Worm (Caenorhabditis elegans): Measurements from ENCODE around the gene K06H6.4.

Gene K06H6.4

DNA sequence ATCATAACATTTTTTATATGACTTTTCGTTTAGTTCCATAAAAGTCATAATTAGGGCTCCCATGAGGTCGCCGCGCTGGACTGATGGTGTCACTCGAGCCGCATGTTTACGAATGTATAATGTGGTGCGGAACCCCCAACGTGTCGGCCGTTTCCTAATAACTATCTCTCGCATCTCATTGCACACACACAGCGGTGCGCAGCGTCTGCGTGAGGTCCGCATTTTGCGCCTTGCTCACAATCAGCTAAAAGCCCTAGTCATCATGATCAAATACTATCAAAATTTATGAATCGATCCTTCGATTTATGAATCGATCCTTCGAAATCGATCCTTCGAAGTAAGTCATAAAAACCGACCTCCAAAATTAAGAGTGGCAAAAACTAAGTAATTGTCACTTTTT, 19.1 kb upstream of the K06H6.4 start, which contains the start of gene srx-7:
srx-7 (plus strand) TSS at position 256 of the 400 bp plus-strand sequence.
- no peak for TF ChIP-seq syd-9 (tag; optimal IDR thresholded peaks at IDR 0.05)
- TF ChIP-seq hlh-6 (tag; optimal IDR thresholded peaks at IDR 0.05), result no peak
- TF ChIP-seq ceh-9 (tag; optimal IDR thresholded peaks at IDR 0.05), result no peak
- TF ChIP-seq unc-86 (tag; optimal IDR thresholded peaks at IDR 0.05), result no peak
- TF ChIP-seq ceh-34 (tag; optimal IDR thresholded peaks at IDR 0.05), result no peak
- no peak for TF ChIP-seq unc-3 (GFP tag; conservative IDR thresholded peaks at IDR 0.05)
- TF ChIP-seq unc-3 (tag; optimal IDR thresholded peaks at IDR 0.05), result no peak
- no peak for TF ChIP-seq ceh-30 (tag; optimal IDR thresholded peaks at IDR 0.05)
- no peak for TF ChIP-seq pha-2 (tag; optimal IDR thresholded peaks at IDR 0.05)
- no peak for TF ChIP-seq tbx-2 (tag; optimal IDR thresholded peaks at IDR 0.05)
- no peak for TF ChIP-seq ahr-1 (tag; optimal IDR thresholded peaks at IDR 0.05)
- TF ChIP-seq pros-1 (tag; optimal IDR thresholded peaks at IDR 0.05), result no peak
- no peak for TF ChIP-seq ztf-16 (tag; optimal IDR thresholded peaks at IDR 0.05)
- TF ChIP-seq pha-4 (tag; optimal IDR thresholded peaks at IDR 0.05), result no peak
- no peak for TF ChIP-seq ceh-31 (tag; optimal IDR thresholded peaks at IDR 0.05)

ce11 chrV:562834-563233, 16.2 kb upstream of the K06H6.4 start, which contains the start of gene C14C6.2:
C14C6.2 (plus strand) TSS chrV:563134.
- TF ChIP-seq mec-3 (tag; optimal IDR thresholded peaks at IDR 0.05; ENCODE audit: borderline replicate concordance) (no peak), pros-1 (tag; optimal IDR thresholded peaks at IDR 0.05) (no peak), ceh-48 (tag; optimal IDR thresholded peaks at IDR 0.05) (no peak), fax-1 (tag; optimal IDR thresholded peaks at IDR 0.05) (no peak), F13H6.1 (tag; optimal IDR thresholded peaks at IDR 0.05) (no peak), nhr-232 (tag; optimal IDR thresholded peaks at IDR 0.05) (no peak), T23F11.4 (GFP tag; optimal IDR thresholded peaks at IDR 0.05) (no peak), tbx-2 (tag; optimal IDR thresholded peaks at IDR 0.05) (no peak), Y22D7AL.16 (tag; optimal IDR thresholded peaks at IDR 0.05) (no peak), unc-42 (tag; optimal IDR thresholded peaks at IDR 0.05) (no peak), pha-4 (tag; optimal IDR thresholded peaks at IDR 0.05) (no peak), ceh-24 (tag; optimal IDR thresholded peaks at IDR 0.05) (no peak), lim-6 (tag; optimal IDR thresholded peaks at IDR 0.05) (no peak), sox-2 (GFP tag; IDR thresholded peaks at IDR 0.05) (no peak), eyg-1 (tag; optimal IDR thresholded peaks at IDR 0.05) (no peak), ref-2 (tag; optimal IDR thresholded peaks at IDR 0.05) (no peak), ceh-2 (tag; optimal IDR thresholded peaks at IDR 0.05) (no peak), unc-86 (tag; optimal IDR thresholded peaks at IDR 0.05) (no peak)

- TF ChIP-seq ets-4 (tag; optimal IDR thresholded peaks at IDR 0.05) (no peak), madf-2 (tag; optimal IDR thresholded peaks at IDR 0.05) (no peak), T23F11.4 (GFP tag; optimal IDR thresholded peaks at IDR 0.05) (no peak), pha-2 (tag; optimal IDR thresholded peaks at IDR 0.05) (no peak), F13H6.1 (tag; optimal IDR thresholded peaks at IDR 0.05) (no peak), unc-42 (tag; optimal IDR thresholded peaks at IDR 0.05) (no peak), sox-2 (GFP tag; IDR thresholded peaks at IDR 0.05) (no peak), hlh-30 (tag; optimal IDR thresholded peaks at IDR 0.05; ENCODE audit: insufficient read depth) (no peak), odd-2 (tag; optimal IDR thresholded peaks at IDR 0.05) (no peak)
Measured at ce11 chrV:565984-566383, 13.1 kb upstream of the K06H6.4 start, which contains the start of gene sri-73. sri-73 (minus strand) TSS chrV:566084.

- TF ChIP-seq pqm-1 (tag; optimal IDR thresholded peaks at IDR 0.05) (no peak), elt-4 (tag; optimal IDR thresholded peaks at IDR 0.05) (no peak), nhr-232 (tag; optimal IDR thresholded peaks at IDR 0.05) (no peak), K09A11.1 (tag; optimal IDR thresholded peaks at IDR 0.05; ENCODE audit: insufficient read depth) (no peak), unc-42 (tag; optimal IDR thresholded peaks at IDR 0.05) (no peak), pat-9 (tag; optimal IDR thresholded peaks at IDR 0.05) (no peak), K02D7.2 (tag; optimal IDR thresholded peaks at IDR 0.05) (no peak), ama-1 (optimal IDR thresholded peaks at IDR 0.05) (no peak), nfya-1 (tag; optimal IDR thresholded peaks at IDR 0.05) (no peak), ceh-2 (tag; optimal IDR thresholded peaks at IDR 0.05) (no peak), hlh-13 (GFP tag; optimal IDR thresholded peaks at IDR 0.05) (no peak)
Measured at ce11 chrV:568105-568504, 11.0 kb upstream of the K06H6.4 start, which contains the start of gene sri-72. sri-72 (minus strand) TSS chrV:568205.

Data from whole organism, late embryonic.